Fruit fly (Drosophila melanogaster): ENCODE results near the gene primo-2.

DNA sequence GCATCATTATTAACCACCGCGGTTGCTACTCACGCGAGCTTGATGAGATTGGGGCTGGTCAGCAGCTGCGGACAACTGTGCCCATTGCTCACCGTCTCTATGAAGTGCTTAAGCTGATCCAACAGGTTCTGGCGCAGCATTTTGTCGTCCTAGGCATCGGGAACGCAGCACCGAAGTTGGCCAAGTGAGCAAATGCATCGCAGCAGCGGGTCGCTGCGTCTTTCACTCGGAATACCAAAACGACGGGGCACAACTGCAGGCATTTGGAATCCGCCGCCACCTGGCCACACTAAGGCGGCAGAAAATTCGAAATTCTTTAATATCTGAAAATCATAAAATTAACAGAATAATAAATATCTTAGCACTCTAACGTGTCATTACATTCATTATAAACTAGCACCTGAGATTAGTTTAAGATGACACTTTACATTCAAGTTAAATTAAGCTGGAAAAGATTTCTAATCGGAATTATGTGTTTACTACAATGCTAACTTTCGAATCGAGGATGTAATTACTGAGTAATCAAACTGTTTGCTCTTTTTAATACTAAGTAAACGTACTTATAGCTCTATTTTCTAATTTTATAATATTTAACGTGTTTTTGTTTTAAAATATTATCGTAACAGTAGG lies 28.5 kb downstream of the primo-2 start:
- TF ChIP-seq Gug (GFP tag; IDR thresholded peaks at IDR 0.05) = no peak
- no peak for TF ChIP-seq OdsH (GFP tag; optimal IDR thresholded peaks at IDR 0.05)
- no peak for TF ChIP-seq CG10631 (GFP tag; optimal IDR thresholded peaks at IDR 0.05)
- no peak for TF ChIP-seq CG32006 (GFP tag; optimal IDR thresholded peaks at IDR 0.05)
- no peak for TF ChIP-seq Hr39 (GFP tag; optimal IDR thresholded peaks at IDR 0.05)
- TF ChIP-seq dsx (GFP tag; optimal IDR thresholded peaks at IDR 0.05; ENCODE audit: poor library complexity, severe bottlenecking) = peak; percentile 25
- TF ChIP-seq Sox15 (GFP tag; optimal IDR thresholded peaks at IDR 0.05) = no peak
- no peak for TF ChIP-seq topi (GFP tag; optimal IDR thresholded peaks at IDR 0.05)
